Fruit fly (Drosophila melanogaster) whole organism: ENCODE data around the gene PGRP-LD.

Experiments used
- CG8478 ChIP-seq: fragments of >200 bp; optimal IDR thresholded peaks from 2 replicates; lab custom pipeline; 2018; ENCODE audit warnings: inconsistent platforms
- psq ChIP-seq: fragments of >200 bp; optimal IDR thresholded peaks from 2 replicates; lab custom pipeline; 2017
- usp ChIP-seq: fragments of >200 bp; optimal IDR thresholded peaks from 2 replicates; lab custom pipeline; 2017; ENCODE audit warnings: missing biosample characterization, missing genetic modification characterization, mixed read lengths

DNA sequence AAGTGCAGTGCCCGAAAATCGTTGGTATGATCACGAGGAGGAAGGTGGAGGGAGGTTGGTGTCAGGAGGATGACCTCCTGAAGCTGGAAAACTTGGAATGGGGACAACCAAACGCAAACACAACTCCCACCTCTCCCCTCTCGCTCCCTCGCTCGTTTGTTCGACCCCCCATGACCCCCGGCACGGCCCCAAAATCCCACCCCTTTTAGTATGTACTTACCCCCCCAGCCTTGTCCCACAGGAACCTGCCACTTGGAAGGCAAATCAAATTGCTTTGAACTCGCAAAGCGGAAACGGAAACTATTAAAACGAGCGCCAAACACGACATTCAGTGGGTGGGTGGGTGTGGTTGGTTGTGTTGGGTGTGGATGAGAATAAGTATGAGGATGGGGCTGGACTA is 48.2 kb upstream of the PGRP-LD start:
- TF ChIP-seq CG8478 (lab: Kevin White, UChicago) (no peak), psq (lab: Kevin White, UChicago) (no peak), usp (GFP tag; lab: Kevin White, UChicago) (no peak)
